Fruit fly (Drosophila melanogaster): ENCODE measurements around the gene Fpgs1.

DNA sequence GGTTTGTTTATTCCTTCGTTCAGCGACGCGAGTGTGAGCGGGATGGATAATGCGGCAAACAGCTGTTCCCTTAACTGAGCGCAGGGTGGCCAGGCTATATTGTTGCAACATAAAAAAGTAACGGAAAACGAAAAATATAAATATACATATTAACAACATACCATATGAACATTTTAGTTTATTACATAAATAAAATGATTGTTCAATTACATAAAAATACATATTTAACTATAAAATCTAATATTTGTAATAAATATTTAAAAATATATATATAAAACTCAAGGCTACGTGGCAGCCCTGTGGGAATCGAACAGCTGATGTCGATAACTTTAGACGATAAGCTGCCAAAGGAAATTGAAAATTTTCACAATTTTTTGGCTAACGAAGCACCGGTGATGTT is 17.9 kb downstream of the Fpgs1 start, which contains the start of the genes Aven and CG2540:
- TF ChIP-seq tj (GFP tag; optimal IDR thresholded peaks at IDR 0.05) = peak; percentile 69
- TF ChIP-seq Crg-1 (GFP tag; optimal IDR thresholded peaks at IDR 0.05) = peak; percentile 66

Measured in whole organism, adult.